Worm (Caenorhabditis elegans) whole organism, L4 larva: ENCODE data around the gene oac-52.
A peak's percentile ranks its signal among the peaks of the same experiment; 100 is the strongest.

Source experiments
- F37D6.2 ChIP-seq: sonication (generic microtip); optimal IDR thresholded peaks from 2 replicates; lab custom pipeline; 2016; ENCODE audit warnings: mild to moderate bottlenecking, missing genetic modification characterization, missing compliant biosample characterization
- T20F7.1 ChIP-seq: fragments of 200-800 bp; sonication (Bioruptor generic); optimal IDR thresholded peaks from 2 replicates; lab custom pipeline; 2018; ENCODE audit warnings: mild to moderate bottlenecking, missing genetic modification characterization, missing compliant biosample characterization
- T26A8.4 ChIP-seq: fragments of 200-800 bp; sonication (Bioruptor generic); IDR thresholded peaks from 2 replicates; pipeline ENCODE4 v1.3.6; 2022; ENCODE audit warnings: missing genetic modification characterization, missing compliant biosample characterization
- Y48G9A.11 ChIP-seq: fragments of 200-800 bp; sonication (Bioruptor generic); IDR thresholded peaks from 2 replicates; pipeline ENCODE4 v1.3.6; 2022; ENCODE audit warnings: missing genetic modification reagents, missing genetic modification characterization, missing compliant biosample characterization
- ZK337.2 ChIP-seq: fragments of 200-800 bp; sonication (Bioruptor generic); IDR thresholded peaks from 2 replicates; pipeline ENCODE4 v1.3.6; 2022; ENCODE audit warnings: missing genetic modification reagents, missing genetic modification characterization, missing compliant biosample characterization
- aha-1 ChIP-seq: fragments of 150-350 bp; peaks from one replicate; lab custom pipeline; 2014; ENCODE audit warnings: missing biosample characterization, missing genetic modification characterization
- aly-2 ChIP-seq: sonication (generic microtip); optimal IDR thresholded peaks from 2 replicates; lab custom pipeline; 2018; ENCODE audit warnings: missing biosample characterization, missing genetic modification characterization
- ama-1 ChIP-seq: fragments of 150-350 bp; optimal IDR thresholded peaks from 2 replicates; lab custom pipeline; 2014; ENCODE audit warnings: inconsistent platforms, mixed read lengths
- ceh-20 ChIP-seq: fragments of 200-800 bp; sonication (Bioruptor generic); IDR thresholded peaks from 2 replicates; pipeline ENCODE4 v1.3.6; 2022; ENCODE audit warnings: missing genetic modification reagents, missing genetic modification characterization, missing compliant biosample characterization
- ceh-32 ChIP-seq: sonication (generic microtip); optimal IDR thresholded peaks from 2 replicates; lab custom pipeline; 2016; ENCODE audit warnings: mild to moderate bottlenecking, missing genetic modification characterization, missing compliant biosample characterization; ENCODE audit not compliant: poor library complexity
- ces-1 ChIP-seq: fragments of 150-350 bp; sonication (generic microtip); optimal IDR thresholded peaks from 4 replicates; lab custom pipeline; 2014; ENCODE audit warnings: missing biosample characterization, missing genetic modification reagents, missing genetic modification characterization
- cey-2 ChIP-seq: sonication (generic microtip); optimal IDR thresholded peaks from 3 replicates; lab custom pipeline; 2017; ENCODE audit warnings: missing genetic modification characterization, mild to moderate bottlenecking, missing compliant biosample characterization, antibody characterized with exemption, borderline replicate concordance; ENCODE audit not compliant: insufficient read depth
- ctbp-1 ChIP-seq: fragments of 200-800 bp; sonication (Bioruptor generic); IDR thresholded peaks from 2 replicates; pipeline ENCODE4 v1.3.6; 2022; ENCODE audit warnings: missing genetic modification reagents, missing genetic modification characterization, missing compliant biosample characterization
- dmd-6 ChIP-seq: fragments of 200-800 bp; sonication (Bioruptor generic); IDR thresholded peaks from 2 replicates; pipeline ENCODE4 v1.3.6; 2022; ENCODE audit warnings: missing genetic modification reagents, missing genetic modification characterization, missing compliant biosample characterization
- dmd-8 ChIP-seq: fragments of 200-800 bp; sonication (Bioruptor generic); IDR thresholded peaks from 2 replicates; pipeline ENCODE4 v1.3.6; 2022; ENCODE audit warnings: missing genetic modification characterization, missing compliant biosample characterization
- dpl-1 ChIP-seq: fragments of 150-350 bp; optimal IDR thresholded peaks from 2 replicates; lab custom pipeline; 2014; ENCODE audit warnings: missing biosample characterization, missing genetic modification reagents, missing genetic modification characterization
- duxl-1 ChIP-seq: sonication (generic microtip); optimal IDR thresholded peaks from 2 replicates; lab custom pipeline; 2016; ENCODE audit warnings: mild to moderate bottlenecking, missing genetic modification characterization, moderate library complexity, missing compliant biosample characterization; ENCODE audit not compliant: poor library complexity
- dve-1 ChIP-seq: sonication (generic microtip); optimal IDR thresholded peaks from 2 replicates; lab custom pipeline; 2017; ENCODE audit warnings: antibody characterized with exemption, mild to moderate bottlenecking, missing genetic modification characterization, missing compliant biosample characterization; ENCODE audit not compliant: insufficient read depth
- egl-43 ChIP-seq: fragments of 200-800 bp; sonication (Bioruptor generic); IDR thresholded peaks from 2 replicates; pipeline ENCODE4 v1.3.6; 2022; ENCODE audit warnings: missing genetic modification reagents, missing genetic modification characterization, missing compliant biosample characterization
- fos-1 ChIP-seq: fragments of 150-350 bp; optimal IDR thresholded peaks from 2 replicates; lab custom pipeline; 2014; ENCODE audit warnings: missing biosample characterization, missing genetic modification characterization
- hif-1 ChIP-seq, 2 experiments: sonication (generic microtip); optimal IDR thresholded peaks; 2 replicates each; lab custom pipeline; 2016 to 2017; ENCODE audit warnings: missing compliant biosample characterization in 2 of 2, missing genetic modification characterization in 2 of 2, missing genetic modification reagents in 2 of 2, missing genotype in 2 of 2, mild to moderate bottlenecking in 1 of 2
- hlh-11 ChIP-seq: fragments of 200-800 bp; sonication (Bioruptor generic); optimal IDR thresholded peaks from 2 replicates; lab custom pipeline; 2018; ENCODE audit warnings: mild to moderate bottlenecking, missing genetic modification characterization, missing compliant biosample characterization
- hlh-30 ChIP-seq: sonication (generic microtip); optimal IDR thresholded peaks from 2 replicates; lab custom pipeline; 2017; ENCODE audit warnings: antibody characterized with exemption, mild to moderate bottlenecking, missing genetic modification characterization, missing compliant biosample characterization; ENCODE audit not compliant: insufficient read depth
- lin-1 ChIP-seq: fragments of 200-800 bp; sonication (Bioruptor generic); IDR thresholded peaks from 2 replicates; pipeline ENCODE4 v1.3.6; 2022; ENCODE audit warnings: missing genetic modification reagents, missing genetic modification characterization, missing compliant biosample characterization
- lin-39 ChIP-seq: fragments of 150-350 bp; optimal IDR thresholded peaks from 2 replicates; lab custom pipeline; 2014; ENCODE audit warnings: missing biosample characterization, missing genetic modification reagents, missing genetic modification characterization
- lsy-2 ChIP-seq, 2 experiments: fragments of 150-350 bp in 1 of 2; sonication (generic microtip) in 1 of 2; optimal IDR thresholded peaks; 2 replicates each; lab custom pipeline; 2014 to 2017; ENCODE audit warnings: missing biosample characterization in 2 of 2, missing genetic modification characterization in 2 of 2
- madf-5 ChIP-seq, 2 experiments: fragments of 200-800 bp; sonication (Bioruptor generic); IDR thresholded peaks; 2 replicates each; pipeline ENCODE4 v1.3.6; 2022; ENCODE audit warnings: missing compliant biosample characterization in 2 of 2, missing genetic modification characterization in 2 of 2
- madf-9 ChIP-seq: fragments of 200-800 bp; sonication (Bioruptor generic); conservative IDR thresholded peaks from 2 replicates; pipeline ENCODE4 v1.3.6; 2022; ENCODE audit warnings: missing genetic modification reagents, missing genetic modification characterization, missing compliant biosample characterization
- mdl-1 ChIP-seq, 2 experiments: fragments of 150-350 bp in 1 of 2; sonication (generic microtip) in 1 of 2; optimal IDR thresholded peaks; 2 replicates each; lab custom pipeline; 2014 to 2017; ENCODE audit warnings: missing biosample characterization in 2 of 2, missing genetic modification characterization in 2 of 2
- mdt-29 ChIP-seq: fragments of 200-800 bp; sonication (Bioruptor generic); IDR thresholded peaks from 2 replicates; pipeline ENCODE4 v1.3.6; 2022; ENCODE audit warnings: missing genetic modification reagents, missing genetic modification characterization, missing compliant biosample characterization
- mxl-3 ChIP-seq: fragments of 200-800 bp; sonication (Bioruptor generic); optimal IDR thresholded peaks from 2 replicates; lab custom pipeline; 2018; ENCODE audit warnings: mild to moderate bottlenecking, missing genetic modification characterization, missing compliant biosample characterization
- nhr-102 ChIP-seq: sonication (generic microtip); optimal IDR thresholded peaks from 2 replicates; lab custom pipeline; 2016; ENCODE audit warnings: mild to moderate bottlenecking, missing genetic modification characterization, moderate library complexity, missing compliant biosample characterization
- nhr-11 ChIP-seq: fragments of 150-350 bp; optimal IDR thresholded peaks from 2 replicates; lab custom pipeline; 2014; ENCODE audit warnings: missing biosample characterization, missing genetic modification characterization
- nhr-28 ChIP-seq: fragments of 150-350 bp; optimal IDR thresholded peaks from 2 replicates; lab custom pipeline; 2014; ENCODE audit warnings: missing biosample characterization, missing genetic modification characterization
- nhr-42 ChIP-seq: fragments of 200-800 bp; sonication (Bioruptor generic); IDR thresholded peaks from 2 replicates; pipeline ENCODE4 v1.3.6; 2022; ENCODE audit warnings: missing genetic modification characterization, missing compliant biosample characterization
- nhr-48 ChIP-seq: sonication (generic microtip); optimal IDR thresholded peaks from 2 replicates; lab custom pipeline; 2016; ENCODE audit warnings: mild to moderate bottlenecking, missing genetic modification characterization, missing compliant biosample characterization
- pha-4 ChIP-seq, 2 experiments: fragments of 150-350 bp in 1 of 2; fragments of 200-800 bp in 1 of 2; sonication (Bioruptor generic) in 1 of 2; IDR thresholded peaks in 1 of 2; optimal IDR thresholded peaks in 1 of 2; 2 replicates each; pipeline versions ENCODE4 v1.3.6 to Lab custom; 2014 to 2022; ENCODE audit warnings: missing genetic modification characterization in 2 of 2, missing genetic modification reagents in 2 of 2, missing biosample characterization in 1 of 2, missing compliant biosample characterization in 1 of 2
- php-3 ChIP-seq: fragments of 200-800 bp; sonication (Bioruptor generic); IDR thresholded peaks from 2 replicates; pipeline ENCODE4 v1.3.6; 2022; ENCODE audit warnings: missing genetic modification reagents, missing genetic modification characterization, missing compliant biosample characterization
- pqm-1 ChIP-seq: sonication (generic microtip); optimal IDR thresholded peaks from 2 replicates; lab custom pipeline; 2017; ENCODE audit warnings: missing biosample characterization, missing genetic modification characterization
- sdz-12 ChIP-seq: fragments of 200-800 bp; sonication (Bioruptor generic); optimal IDR thresholded peaks from 2 replicates; lab custom pipeline; 2018; ENCODE audit warnings: mild to moderate bottlenecking, missing genetic modification characterization, missing compliant biosample characterization
- snpc-4 ChIP-seq: fragments of 150-350 bp; optimal IDR thresholded peaks from 2 replicates; lab custom pipeline; 2014; ENCODE audit warnings: missing biosample characterization, missing genetic modification characterization
- spr-1 ChIP-seq: sonication (generic microtip); optimal IDR thresholded peaks from 2 replicates; lab custom pipeline; 2016; ENCODE audit warnings: mild to moderate bottlenecking, missing genetic modification characterization, missing compliant biosample characterization
- spr-3 ChIP-seq: fragments of 200-800 bp; sonication (Bioruptor generic); optimal IDR thresholded peaks from 2 replicates; lab custom pipeline; 2018; ENCODE audit warnings: mild to moderate bottlenecking, missing genetic modification characterization, missing compliant biosample characterization
- tag-97 ChIP-seq: fragments of 200-800 bp; sonication (Bioruptor generic); IDR thresholded peaks from 2 replicates; pipeline ENCODE4 v1.3.6; 2022; ENCODE audit warnings: missing genetic modification characterization, missing compliant biosample characterization
- unc-130 ChIP-seq: sonication (generic microtip); optimal IDR thresholded peaks from 2 replicates; lab custom pipeline; 2016; ENCODE audit warnings: missing genetic modification reagents, missing genetic modification characterization, missing compliant biosample characterization
- unc-62 ChIP-seq, 3 experiments: fragments of 150-350 bp in 1 of 3; sonication (generic microtip); optimal IDR thresholded peaks in 2 of 3; peaks in 1 of 3; 1 replicate in 1 of 3; 2 replicates in 2 of 3; lab custom pipeline; 2014 to 2017; ENCODE audit warnings: missing biosample characterization in 3 of 3, missing genetic modification characterization in 3 of 3, missing genetic modification reagents in 3 of 3, missing genotype in 1 of 3
- zfp-2 ChIP-seq: sonication (generic microtip); optimal IDR thresholded peaks from 2 replicates; lab custom pipeline; 2016; ENCODE audit warnings: mild to moderate bottlenecking, missing genetic modification characterization, missing compliant biosample characterization
- zip-11 ChIP-seq: fragments of 200-800 bp; sonication (Bioruptor generic); IDR thresholded peaks from 2 replicates; pipeline ENCODE4 v1.3.6; 2022; ENCODE audit warnings: missing genetic modification characterization, missing compliant biosample characterization

Gene oac-52

DNA sequence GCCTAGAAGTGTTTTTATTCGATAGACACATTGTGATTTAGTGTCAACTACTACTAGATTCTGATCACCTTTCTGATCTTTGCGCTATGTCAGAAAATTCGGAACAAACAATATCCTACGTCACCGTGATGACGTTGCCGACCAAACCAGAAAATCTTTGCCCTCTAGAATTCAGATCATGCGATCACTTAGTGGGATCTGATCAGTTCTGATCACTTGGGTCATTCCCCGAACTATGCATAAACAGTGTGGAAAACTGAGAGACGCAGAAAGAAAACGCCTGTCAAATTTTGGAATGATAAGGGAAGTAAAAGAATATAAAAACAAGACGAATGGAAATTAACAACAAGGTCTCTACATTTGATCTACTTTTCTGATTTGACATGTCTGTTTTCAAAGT is 51.9 kb downstream of the oac-52 start, which contains the start of gene F15E6.3:
Gene F15E6.3, plus strand, starts transcription at position 344 of the 400 bp plus-strand sequence.
- no peak for TF ChIP-seq Y48G9A.11 (GFP tag; lab: Robert Waterston, UW)
- no peak for TF ChIP-seq hif-1 (tag; optimal IDR thresholded peaks at IDR 0.05; lab: Kevin White, UChicago)
- peak; percentile 32 to 62 for TF ChIP-seq mdl-1 (tag; optimal IDR thresholded peaks at IDR 0.05; lab: Kevin White, UChicago)
- TF ChIP-seq T20F7.1 (GFP tag; lab: Kevin White, UChicago): no peak
- no peak for TF ChIP-seq lin-39
- TF ChIP-seq nhr-48 (tag; lab: Kevin White, UChicago): peak; percentile 79
- no peak for TF ChIP-seq sdz-12 (GFP tag; lab: Kevin White, UChicago)
- TF ChIP-seq hlh-30: peak; percentile 78
- TF ChIP-seq madf-5 (GFP tag; IDR thresholded peaks at IDR 0.05; lab: Robert Waterston, UW): no peak
- TF ChIP-seq aly-2 (tag; lab: Kevin White, UChicago): no peak
- TF ChIP-seq ama-1 (lab: Kevin White, UChicago): no peak
- peak; percentile 65 for TF ChIP-seq nhr-102 (tag; lab: Kevin White, UChicago)
- peak; percentile 74 for TF ChIP-seq dmd-6 (GFP tag; lab: Robert Waterston, UW)
- no peak for TF ChIP-seq T26A8.4
- TF ChIP-seq fos-1 (tag; lab: Kevin White, UChicago): no peak
- no peak for TF ChIP-seq pqm-1
- no peak for TF ChIP-seq ctbp-1
- no peak for TF ChIP-seq ZK337.2 (GFP tag; lab: Robert Waterston, UW)
- TF ChIP-seq duxl-1 (tag; lab: Kevin White, UChicago): peak; percentile 26
- TF ChIP-seq nhr-28: peak; percentile 82
- no peak for TF ChIP-seq tag-97 (GFP tag; lab: Robert Waterston, UW)
- no peak for TF ChIP-seq nhr-42
- peak in 1 of 2 experiments; percentile 99 for TF ChIP-seq unc-62 (GFP tag; optimal IDR thresholded peaks at IDR 0.05 in 1 of 2; lab: Kevin White, UChicago)
- TF ChIP-seq unc-62 (tag; optimal IDR thresholded peaks at IDR 0.05; lab: Kevin White, UChicago): no peak
- TF ChIP-seq mdt-29 (GFP tag; lab: Robert Waterston, UW): no peak
- TF ChIP-seq spr-3 (GFP tag; lab: Kevin White, UChicago): no peak
- peak; percentile 29 for TF ChIP-seq mxl-3 (GFP tag; lab: Kevin White, UChicago)
- no peak for TF ChIP-seq egl-43
- TF ChIP-seq dve-1 (tag; lab: Kevin White, UChicago): peak; percentile 52
- TF ChIP-seq snpc-4 (tag; lab: Kevin White, UChicago): no peak
- TF ChIP-seq lsy-2 (tag; optimal IDR thresholded peaks at IDR 0.05; lab: Kevin White, UChicago): peak in 1 of 2 experiments; percentile 22
- no peak for TF ChIP-seq spr-1
- no peak for TF ChIP-seq ceh-32 (tag; lab: Kevin White, UChicago)
- TF ChIP-seq dpl-1 (GFP tag; lab: Kevin White, UChicago): no peak
- peak; percentile 34 for TF ChIP-seq nhr-11 (tag; lab: Kevin White, UChicago)
- TF ChIP-seq hlh-11 (tag; lab: Kevin White, UChicago): peak; percentile 76
- peak; percentile 24 for TF ChIP-seq aha-1
- no peak for TF ChIP-seq cey-2 (tag; lab: Kevin White, UChicago)

DNA sequence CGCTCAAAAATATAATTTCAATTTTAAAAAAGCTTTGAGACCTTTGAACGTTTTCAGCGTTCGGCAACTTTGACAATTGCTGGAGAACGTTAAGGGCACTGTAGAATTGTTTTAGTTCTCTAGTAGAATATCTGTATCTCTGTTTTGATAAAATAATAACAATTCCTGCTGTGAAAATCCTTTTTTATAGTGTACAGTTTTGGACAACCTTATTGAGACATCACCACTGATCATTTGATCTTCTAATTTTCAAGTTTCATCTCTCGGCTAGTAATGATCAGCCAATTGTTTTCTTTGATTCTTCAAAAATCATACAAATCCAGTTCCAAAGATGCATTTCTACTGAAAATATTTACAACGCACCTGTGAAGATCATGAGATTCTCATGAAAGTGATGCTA is 53.8 kb downstream of the oac-52 start, which contains the start of gene F15E6.10:
Gene F15E6.10, plus strand, starts transcription at position 301 of the 400 bp plus-strand sequence.
- TF ChIP-seq zfp-2 (tag; lab: Kevin White, UChicago) (no peak), F37D6.2 (tag; lab: Kevin White, UChicago) (no peak), spr-3 (GFP tag; lab: Kevin White, UChicago) (no peak), php-3 (GFP tag; lab: Robert Waterston, UW) (no peak), lin-1 (no peak), nhr-102 (tag; lab: Kevin White, UChicago) (no peak), nhr-48 (tag; lab: Kevin White, UChicago) (no peak), madf-9 (GFP tag; lab: Robert Waterston, UW) (no peak), fos-1 (tag; lab: Kevin White, UChicago) (no peak), pha-4 (GFP tag; IDR thresholded peaks at IDR 0.05; lab: Robert Waterston, UW) (no peak), pha-4 (tag; optimal IDR thresholded peaks at IDR 0.05; lab: Kevin White, UChicago) (no peak), hlh-30 (no peak), unc-130 (GFP tag; lab: Kevin White, UChicago) (no peak), ceh-20 (GFP tag; lab: Robert Waterston, UW) (no peak), nhr-11 (tag; lab: Kevin White, UChicago) (no peak), cey-2 (tag; lab: Kevin White, UChicago) (no peak), dmd-8 (no peak), zip-11 (no peak), ces-1 (GFP tag; lab: Kevin White, UChicago) (no peak)
